Worm (Caenorhabditis elegans): ENCODE results near the gene srz-69.

The srz-69 gene

DNA sequence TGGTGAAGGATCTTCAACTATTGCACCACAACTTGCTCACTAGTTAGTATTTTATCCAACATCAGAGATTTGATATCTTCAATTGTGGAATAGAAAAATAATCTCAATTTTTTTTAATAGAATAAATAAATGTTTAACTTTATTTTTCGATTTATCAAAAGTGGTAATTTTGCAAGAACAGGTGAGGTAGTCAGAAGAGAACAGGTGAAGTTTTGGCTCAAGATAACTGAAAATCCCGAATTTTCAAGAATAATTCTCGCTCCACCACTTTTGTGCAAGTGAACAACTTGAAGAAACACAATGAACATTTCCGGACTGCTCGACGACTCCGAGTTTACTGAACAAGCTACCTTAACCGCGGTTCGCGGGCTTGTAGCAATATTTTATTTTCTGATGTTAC is 14.5 kb upstream of the srz-69 start, which contains the start of gene srz-78:
srz-78 (plus strand) TSS at position 301 of the 400 bp plus-strand sequence.
- no peak for TF ChIP-seq tab-1 (GFP tag; IDR thresholded peaks at IDR 0.05)

DNA sequence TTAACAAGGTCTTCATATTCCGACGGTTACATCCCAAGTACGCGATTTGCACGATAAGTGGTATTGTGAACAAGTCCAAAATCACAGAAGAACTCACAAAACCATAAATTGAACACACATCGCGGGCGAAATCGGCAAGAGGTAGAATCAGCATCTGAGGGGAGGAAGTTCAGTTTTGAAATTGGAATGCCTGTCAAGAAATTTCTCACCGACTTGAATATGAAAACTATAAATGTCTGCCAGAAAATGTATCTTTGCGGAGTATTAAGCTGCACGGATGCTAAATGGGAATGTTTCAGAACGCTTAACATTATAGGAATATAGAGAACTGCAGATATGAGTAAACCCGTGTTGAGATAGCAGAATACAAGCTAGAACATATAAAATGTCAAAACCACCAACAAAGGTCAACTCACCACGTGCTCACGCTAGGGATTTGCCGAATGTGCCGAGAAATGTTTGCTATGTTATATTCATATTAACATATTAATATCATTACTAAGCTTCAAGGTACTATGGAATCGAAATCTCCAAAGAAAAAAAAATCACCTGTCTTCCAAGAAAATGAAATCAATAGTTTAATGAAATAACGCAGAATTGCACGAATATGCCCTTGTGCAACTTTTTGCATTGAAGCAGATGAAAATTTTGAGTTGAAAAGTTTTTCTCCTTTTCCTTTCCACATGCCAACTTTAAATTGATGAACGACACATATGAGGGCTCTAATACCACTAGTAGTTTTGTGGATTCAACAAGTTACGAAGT is 5.4 kb upstream of the srz-69 start, which contains the start of gene srz-82:
srz-82 (plus strand) TSS at position 701 of the 765 bp plus-strand sequence.
- no peak for TF ChIP-seq ref-1 (GFP tag; conservative IDR thresholded peaks at IDR 0.05)
- 0 out of 2 replicates have a peak, but pooled peaks have one; percentile 24 for TF ChIP-seq ztf-23 (GFP tag; IDR thresholded peaks at IDR 0.05)
- no peak for TF ChIP-seq ztf-29 (GFP tag; IDR thresholded peaks at IDR 0.05)

DNA sequence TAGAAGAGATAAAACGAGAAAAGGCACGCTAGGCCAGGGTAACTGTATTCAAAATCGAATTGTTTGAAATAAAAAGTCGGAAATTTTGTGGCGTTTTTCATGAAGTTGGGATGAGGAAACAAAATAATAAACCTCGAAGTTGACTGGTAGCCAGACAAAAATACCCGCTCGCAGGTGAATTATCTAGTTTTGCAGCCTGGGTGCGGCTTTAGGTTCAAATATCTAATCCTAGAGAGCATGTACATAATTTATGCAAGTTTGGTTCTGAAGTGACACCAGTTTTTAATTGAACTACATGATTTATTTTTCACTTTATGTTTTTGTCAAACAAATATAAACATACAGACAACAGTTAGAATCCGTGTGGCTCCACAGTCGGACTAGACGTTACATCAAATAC is 4.7 kb upstream of the srz-69 start, which contains the start of gene srz-37:
srz-37 (minus strand) TSS at position 101 of the 400 bp plus-strand sequence.
- TF ChIP-seq klf-2 (GFP tag; conservative IDR thresholded peaks at IDR 0.05) (no peak), flt-1 (GFP tag; IDR thresholded peaks at IDR 0.05) (no peak), med-1 (GFP tag; optimal IDR thresholded peaks at IDR 0.05; ENCODE audit: insufficient read depth) (no peak)

DNA sequence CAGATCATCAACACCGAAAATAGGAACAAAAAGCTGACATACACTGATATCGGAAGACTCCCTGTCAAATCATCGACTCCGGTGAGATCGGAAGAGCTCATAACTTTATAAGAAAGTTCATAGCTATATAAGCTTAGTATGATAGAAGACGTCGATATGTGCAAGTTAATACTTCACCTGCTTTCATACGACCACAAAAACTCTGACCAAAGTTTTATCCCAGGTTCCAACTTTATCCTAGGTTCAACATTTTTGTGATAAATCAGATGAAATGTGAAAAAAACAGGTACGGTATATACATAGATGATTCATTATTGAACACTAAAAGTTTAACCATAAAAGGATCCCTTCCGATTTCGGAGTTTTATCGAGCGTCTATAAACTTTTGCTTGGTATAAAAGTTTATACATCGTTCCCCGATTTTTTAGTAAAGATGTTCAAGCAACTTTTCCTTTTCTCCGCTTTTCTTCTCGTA is 1.9 kb upstream of the srz-69 start, which contains the start of the genes srz-70 and C09G12.5:
srz-70 (minus strand) TSS at position 101 of the 475 bp plus-strand sequence.
C09G12.5 (plus strand) TSS at position 425 of the 475 bp plus-strand sequence.
- TF ChIP-seq tab-1 (GFP tag; IDR thresholded peaks at IDR 0.05) (no peak), T22C8.4 (GFP tag; IDR thresholded peaks at IDR 0.05) (no peak), ztf-29 (GFP tag; IDR thresholded peaks at IDR 0.05) (no peak), ztf-23 (GFP tag; IDR thresholded peaks at IDR 0.05) (no peak), klf-2 (GFP tag; conservative IDR thresholded peaks at IDR 0.05) (no peak)

DNA sequence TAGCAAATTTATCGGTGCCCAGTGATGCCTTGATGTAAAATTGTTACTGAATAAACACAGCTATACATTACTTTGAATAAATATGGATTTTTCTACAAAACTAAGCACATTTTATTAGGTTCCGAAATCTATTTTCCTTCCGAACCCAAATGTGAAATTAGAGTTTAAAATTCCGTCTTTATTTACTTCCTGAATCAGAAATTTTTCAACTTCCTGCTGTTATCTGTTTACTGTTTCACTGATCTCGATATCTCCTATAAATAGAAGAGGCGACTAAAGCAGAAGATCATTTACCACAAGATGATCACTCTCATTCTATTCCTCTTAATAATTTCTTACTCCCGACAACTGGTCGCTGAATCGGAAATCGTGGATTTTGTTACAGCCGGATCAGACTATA is 7.3 kb downstream of the srz-69 start, which contains the start of gene F58E2.2:
F58E2.2 (plus strand) TSS at position 301 of the 400 bp plus-strand sequence.
- TF ChIP-seq ztf-23 (GFP tag; IDR thresholded peaks at IDR 0.05) (no peak), ztf-29 (GFP tag; IDR thresholded peaks at IDR 0.05) (no peak), cog-1 (tag; optimal IDR thresholded peaks at IDR 0.05) (no peak), flt-1 (GFP tag; IDR thresholded peaks at IDR 0.05) (no peak), klf-2 (GFP tag; conservative IDR thresholded peaks at IDR 0.05) (no peak), ref-1 (GFP tag; conservative IDR thresholded peaks at IDR 0.05) (no peak), T22C8.4 (GFP tag; IDR thresholded peaks at IDR 0.05) (no peak), med-1 (GFP tag; optimal IDR thresholded peaks at IDR 0.05; ENCODE audit: insufficient read depth) (no peak), tab-1 (GFP tag; IDR thresholded peaks at IDR 0.05) (no peak)

DNA sequence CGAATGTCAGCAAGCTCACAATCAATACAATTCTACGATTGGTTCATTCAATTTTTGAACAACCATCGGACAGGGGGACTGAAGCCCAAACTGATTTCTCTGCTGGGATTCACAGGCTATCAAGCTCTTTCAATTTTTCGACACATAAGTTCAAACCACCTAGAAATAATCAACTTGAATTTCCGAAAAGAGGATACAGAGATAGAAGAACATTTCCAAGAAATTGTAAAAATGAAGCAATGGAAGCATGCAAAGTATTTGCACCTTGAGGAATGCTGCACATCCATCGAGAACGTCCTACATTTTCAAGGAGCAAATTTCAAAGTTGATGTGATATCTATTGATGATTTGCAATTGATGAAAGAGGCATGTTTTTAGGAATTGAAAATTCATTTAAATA is 9.3 kb downstream of the srz-69 start:
- TF ChIP-seq ref-1 (GFP tag; conservative IDR thresholded peaks at IDR 0.05) (no peak), T22C8.4 (GFP tag; IDR thresholded peaks at IDR 0.05) (no peak), klf-2 (GFP tag; conservative IDR thresholded peaks at IDR 0.05) (no peak), flt-1 (GFP tag; IDR thresholded peaks at IDR 0.05) (no peak), ztf-29 (GFP tag; IDR thresholded peaks at IDR 0.05) (no peak)

DNA sequence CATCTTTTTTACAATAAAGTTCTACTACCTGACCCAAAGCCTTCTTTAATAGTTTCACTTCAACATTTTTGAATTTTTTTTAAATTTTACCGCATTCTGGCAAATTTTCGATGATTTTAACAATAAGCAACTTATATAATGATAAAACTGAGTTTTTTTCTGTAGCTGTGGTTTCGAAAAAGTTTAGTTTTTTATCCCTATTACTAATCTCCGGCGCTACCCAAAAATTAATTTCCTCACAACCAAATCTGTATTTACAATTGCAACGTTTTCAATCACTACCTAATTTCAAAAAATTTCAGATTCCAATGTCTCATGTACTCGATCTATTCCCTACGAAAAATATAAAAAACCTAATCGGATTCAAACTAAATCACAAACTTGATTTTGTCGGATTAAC is 9.9 kb downstream of the srz-69 start, which contains the start of gene F58E2.3:
F58E2.3 (plus strand) TSS at position 301 of the 400 bp plus-strand sequence.
- TF ChIP-seq T22C8.4 (GFP tag; IDR thresholded peaks at IDR 0.05) (no peak), tab-1 (GFP tag; IDR thresholded peaks at IDR 0.05) (no peak), ztf-29 (GFP tag; IDR thresholded peaks at IDR 0.05) (no peak), klf-2 (GFP tag; conservative IDR thresholded peaks at IDR 0.05) (no peak), flt-1 (GFP tag; IDR thresholded peaks at IDR 0.05) (no peak), cog-1 (tag; optimal IDR thresholded peaks at IDR 0.05) (no peak)

DNA sequence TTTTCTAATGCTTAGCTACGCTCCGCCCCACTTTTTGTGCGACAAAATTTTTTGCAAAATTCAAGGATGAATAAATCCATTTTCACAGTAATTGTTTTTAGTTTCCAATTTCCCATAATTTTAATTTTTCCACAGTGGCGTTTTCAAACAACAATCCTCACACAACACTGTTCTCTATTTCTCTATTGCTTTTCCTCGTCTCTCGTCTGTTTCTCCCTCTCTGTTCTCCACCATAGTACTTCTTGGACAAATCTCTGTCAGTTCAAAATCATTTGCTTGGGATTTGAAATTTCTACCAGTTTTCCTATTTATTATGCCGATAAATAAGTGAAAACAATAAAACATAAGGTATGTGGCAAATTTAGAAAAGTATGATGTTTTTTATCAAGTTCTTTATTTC is 13.8 kb downstream of the srz-69 start, which contains the start of gene F58E2.4:
F58E2.4 (plus strand) TSS at position 134 of the 400 bp plus-strand sequence.
- TF ChIP-seq T22C8.4 (GFP tag; IDR thresholded peaks at IDR 0.05) (no peak), ztf-29 (GFP tag; IDR thresholded peaks at IDR 0.05) (no peak), klf-2 (GFP tag; conservative IDR thresholded peaks at IDR 0.05) (no peak), tab-1 (GFP tag; IDR thresholded peaks at IDR 0.05) (no peak), cog-1 (tag; optimal IDR thresholded peaks at IDR 0.05) (no peak), ref-1 (GFP tag; conservative IDR thresholded peaks at IDR 0.05) (no peak), flt-1 (GFP tag; IDR thresholded peaks at IDR 0.05) (no peak), ztf-23 (GFP tag; IDR thresholded peaks at IDR 0.05) (no peak), med-1 (GFP tag; optimal IDR thresholded peaks at IDR 0.05; ENCODE audit: insufficient read depth) (no peak)

DNA sequence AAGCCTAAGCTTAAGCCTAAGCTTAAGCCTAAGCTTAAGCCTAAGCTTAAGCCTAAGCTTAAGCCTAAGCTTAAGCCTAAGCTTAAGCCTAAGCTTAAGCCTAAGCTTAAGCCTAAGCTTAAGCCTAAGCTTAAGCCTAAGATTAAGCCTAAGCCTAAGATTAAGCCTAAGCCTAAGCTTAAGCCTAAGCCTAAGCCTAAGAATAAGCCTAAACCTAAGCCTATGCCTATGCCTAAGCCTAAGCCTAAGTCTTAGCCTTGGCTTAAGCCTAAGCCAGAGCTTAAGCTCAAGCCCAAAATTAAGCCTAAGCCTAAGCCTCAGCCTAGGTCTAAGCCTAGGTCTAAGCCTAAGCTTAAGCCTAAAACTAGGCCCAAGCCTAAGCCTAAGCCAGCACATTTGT is 21.6 kb downstream of the srz-69 start:
- peak; percentile 75; the same call in 1 of the 2 replicates for TF ChIP-seq ztf-29 (GFP tag; IDR thresholded peaks at IDR 0.05)

DNA sequence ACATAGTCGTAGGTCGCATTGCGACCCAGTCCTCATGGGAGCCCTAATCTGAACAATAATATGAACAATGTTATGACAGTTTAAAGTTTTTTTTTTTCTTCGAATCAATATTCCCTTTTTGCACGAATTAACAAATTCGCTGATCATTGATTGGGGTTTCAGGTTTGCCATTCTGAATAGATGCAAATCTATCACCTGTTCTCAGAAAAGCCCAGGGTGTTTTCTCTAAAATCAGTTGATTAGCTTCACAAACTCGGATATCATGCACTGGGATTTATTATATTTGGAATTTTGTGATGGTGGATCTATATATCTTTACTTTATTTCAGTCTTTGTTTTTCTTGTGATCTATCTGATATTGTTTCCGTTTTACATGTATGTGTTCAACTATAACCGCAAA is 23.7 kb downstream of the srz-69 start, which contains the start of gene srz-23:
srz-23 (plus strand) TSS at position 263 of the 400 bp plus-strand sequence.
- TF ChIP-seq T22C8.4 (GFP tag; IDR thresholded peaks at IDR 0.05), result no peak
- TF ChIP-seq ztf-23 (GFP tag; IDR thresholded peaks at IDR 0.05), result no peak
- TF ChIP-seq med-1 (GFP tag; optimal IDR thresholded peaks at IDR 0.05; ENCODE audit: insufficient read depth), result no peak
- TF ChIP-seq tab-1 (GFP tag; IDR thresholded peaks at IDR 0.05), result no peak
- TF ChIP-seq ref-1 (GFP tag; conservative IDR thresholded peaks at IDR 0.05), result no peak

DNA sequence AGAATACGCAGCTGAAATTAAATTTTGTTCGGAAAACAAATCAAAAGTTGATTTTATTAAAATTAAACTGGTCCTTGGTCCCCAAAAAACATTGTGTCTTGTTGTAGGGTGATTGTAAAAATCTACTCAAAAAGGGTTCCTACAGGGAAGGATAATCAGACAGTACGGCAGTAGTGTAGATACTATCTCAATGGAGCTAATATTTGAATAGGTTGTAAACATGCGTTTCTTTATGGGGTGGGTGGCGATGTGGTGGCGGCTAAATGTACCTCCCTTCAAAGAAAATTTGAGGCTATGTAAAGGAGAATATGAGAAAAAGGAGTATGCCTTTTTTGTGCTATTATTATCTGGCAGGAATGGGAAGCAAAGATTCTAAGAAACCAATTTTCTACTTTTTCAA is 24.5 kb downstream of the srz-69 start:
- TF ChIP-seq ztf-29 (GFP tag; IDR thresholded peaks at IDR 0.05), result no peak
- TF ChIP-seq T22C8.4 (GFP tag; IDR thresholded peaks at IDR 0.05), result no peak
- TF ChIP-seq ref-1 (GFP tag; conservative IDR thresholded peaks at IDR 0.05), result no peak
- TF ChIP-seq klf-2 (GFP tag; conservative IDR thresholded peaks at IDR 0.05), result no peak
- TF ChIP-seq ztf-23 (GFP tag; IDR thresholded peaks at IDR 0.05), result no peak
- TF ChIP-seq tab-1 (GFP tag; IDR thresholded peaks at IDR 0.05), result no peak
- TF ChIP-seq flt-1 (GFP tag; IDR thresholded peaks at IDR 0.05), result no peak
- TF ChIP-seq med-1 (GFP tag; optimal IDR thresholded peaks at IDR 0.05; ENCODE audit: insufficient read depth), result no peak
- no peak for TF ChIP-seq cog-1 (tag; optimal IDR thresholded peaks at IDR 0.05)
